Worm (Caenorhabditis elegans) whole organism, young adult: ENCODE data around the gene srbc-79.

Experiments used
- F39B2.1 ChIP-seq: fragments of 200-800 bp; sonication (Bioruptor generic); IDR thresholded peaks from 2 replicates; pipeline ENCODE4 v1.3.6; 2022; ENCODE audit warnings: missing genetic modification reagents, missing genetic modification characterization, missing compliant biosample characterization
- F57A8.1 ChIP-seq: fragments of 200-800 bp; sonication (Bioruptor generic); optimal IDR thresholded peaks from 2 replicates; lab custom pipeline; 2018; ENCODE audit warnings: mild to moderate bottlenecking, missing genetic modification characterization, moderate library complexity, missing compliant biosample characterization
- ama-1 ChIP-seq, 3 experiments: fragments of 150-350 bp in 1 of 3; sonication (generic microtip) in 2 of 3; optimal IDR thresholded peaks; 2 replicates each; lab custom pipeline; 2014 to 2018; ENCODE audit warnings: missing biosample characterization in 2 of 3, missing genetic modification characterization in 2 of 3, missing genetic modification reagents in 2 of 3
- bed-1 ChIP-seq: fragments of 200-800 bp; sonication (Bioruptor generic); IDR thresholded peaks from 2 replicates; pipeline ENCODE4 v1.3.6; 2022; ENCODE audit warnings: missing genetic modification reagents, missing genetic modification characterization, missing compliant biosample characterization
- egl-44 ChIP-seq: fragments of 200-800 bp; sonication (Bioruptor generic); IDR thresholded peaks from 2 replicates; pipeline ENCODE4 v1.3.6; 2022; ENCODE audit warnings: missing genetic modification reagents, missing genetic modification characterization, missing compliant biosample characterization
- hsf-1 ChIP-seq: fragments of 200-800 bp; sonication (Bioruptor generic); IDR thresholded peaks from 2 replicates; pipeline ENCODE4 v1.3.6; 2022; ENCODE audit warnings: missing genetic modification reagents, missing genetic modification characterization, missing compliant biosample characterization
- mcd-1 ChIP-seq: fragments of 200-800 bp; sonication (Bioruptor generic); IDR thresholded peaks from 2 replicates; pipeline ENCODE4 v1.3.6; 2022; ENCODE audit warnings: missing genetic modification reagents, missing genetic modification characterization, missing compliant biosample characterization
- repo-1 ChIP-seq: sonication (generic microtip); optimal IDR thresholded peaks from 2 replicates; lab custom pipeline; 2017; ENCODE audit warnings: mild to moderate bottlenecking, missing genetic modification characterization, missing compliant biosample characterization
- unc-130 ChIP-seq: sonication (generic microtip); optimal IDR thresholded peaks from 2 replicates; lab custom pipeline; 2016; ENCODE audit warnings: missing genetic modification reagents, missing genetic modification characterization, missing compliant biosample characterization
- ztf-6 ChIP-seq: fragments of 200-800 bp; sonication (Bioruptor generic); IDR thresholded peaks from 2 replicates; pipeline ENCODE4 v1.3.6; 2022; ENCODE audit warnings: missing genetic modification reagents, missing genetic modification characterization, missing compliant biosample characterization

DNA sequence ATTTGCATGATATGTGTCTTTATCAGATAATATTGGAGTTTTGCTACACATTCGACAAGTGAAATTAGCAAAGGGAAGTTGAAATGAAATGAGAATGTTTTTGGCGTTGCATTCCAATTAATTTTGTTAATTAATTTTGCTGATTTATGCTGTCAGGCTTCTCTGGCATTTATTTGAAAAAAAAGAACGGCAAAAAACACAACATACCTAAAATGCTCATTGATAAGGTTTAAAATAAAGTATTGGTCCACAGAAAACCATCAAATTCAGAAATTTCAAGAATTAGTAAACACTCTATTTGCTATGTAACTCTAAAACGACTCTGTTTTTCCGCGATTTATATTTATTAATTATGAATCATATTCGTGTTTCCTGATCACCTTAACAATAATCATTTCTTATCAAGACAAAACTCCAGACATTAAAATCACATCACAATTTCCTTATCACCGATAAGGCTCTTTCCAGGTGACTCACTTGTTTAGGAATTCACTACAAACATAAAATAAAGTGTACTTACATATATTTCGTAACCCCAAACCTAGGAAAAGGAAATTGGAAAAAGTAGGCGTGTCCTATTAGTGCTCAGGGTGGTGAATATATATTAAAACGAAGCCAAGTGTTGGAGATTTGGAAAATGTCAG, 33.7 kb upstream of the srbc-79 start, which contains the start of the genes srh-166 and Y38H6C.24:
- TF ChIP-seq repo-1 (tag; lab: Kevin White, UChicago) (no peak), bed-1 (GFP tag; lab: Robert Waterston, UW) (no peak), ama-1 (optimal IDR thresholded peaks at IDR 0.05; lab: Kevin White, UChicago) (no peak), ama-1 (GFP tag; optimal IDR thresholded peaks at IDR 0.05; lab: Kevin White, UChicago) (no peak), ztf-6 (GFP tag; lab: Robert Waterston, UW) (no peak), unc-130 (GFP tag; lab: Kevin White, UChicago) (no peak), F39B2.1 (GFP tag; lab: Robert Waterston, UW) (no peak), mcd-1 (GFP tag; lab: Robert Waterston, UW) (no peak), egl-44 (GFP tag; lab: Robert Waterston, UW) (no peak), F57A8.1 (GFP tag; lab: Kevin White, UChicago) (no peak), hsf-1 (GFP tag; lab: Robert Waterston, UW) (no peak)
